Worm (Caenorhabditis elegans): ENCODE measurements around the gene T05A7.12.

Gene T05A7.12

ce11 chrII:4640748-4641147, 22.3 kb downstream of the T05A7.12 start:
- no peak for TF ChIP-seq C17E4.6 (GFP tag; IDR thresholded peaks at IDR 0.05)
- no peak for TF ChIP-seq F37B4.10 (GFP tag; IDR thresholded peaks at IDR 0.05)
- TF ChIP-seq nhr-80 (tag; optimal IDR thresholded peaks at IDR 0.05): no peak
- no peak for TF ChIP-seq F10E7.11 (tag; optimal IDR thresholded peaks at IDR 0.05)
- TF ChIP-seq zim-3 (tag; optimal IDR thresholded peaks at IDR 0.05): no peak
- TF ChIP-seq ztf-22 (GFP tag; optimal IDR thresholded peaks at IDR 0.05): no peak
- no peak for TF ChIP-seq ekl-4 (GFP tag; IDR thresholded peaks at IDR 0.05)
- no peak for TF ChIP-seq bed-1 (GFP tag; IDR thresholded peaks at IDR 0.05)

- no peak for TF ChIP-seq nfya-1 (tag; optimal IDR thresholded peaks at IDR 0.05; ENCODE audit: borderline replicate concordance, insufficient read depth)
- no peak for TF ChIP-seq lin-40 (tag; optimal IDR thresholded peaks at IDR 0.05)
These were observed 24.2 kb downstream of the T05A7.12 start for ce11 chrII:4638891-4639290.

ce11 chrII:4638241-4638640, 24.8 kb downstream of the T05A7.12 start, which contains the start of gene che-10:
Gene che-10, minus strand, starts transcription at chrII:4638341.
- no peak for TF ChIP-seq fkh-3 (tag; optimal IDR thresholded peaks at IDR 0.05)
- no peak for TF ChIP-seq ZK185.1 (tag; optimal IDR thresholded peaks at IDR 0.05; ENCODE audit: poor library complexity, severe bottlenecking)
- TF ChIP-seq Y53F4B.3 (GFP tag; IDR thresholded peaks at IDR 0.05): no peak
- TF ChIP-seq mcd-1 (GFP tag; IDR thresholded peaks at IDR 0.05): no peak
- TF ChIP-seq nhr-27 (tag; optimal IDR thresholded peaks at IDR 0.05): no peak
- no peak for TF ChIP-seq athp-1 (tag; optimal IDR thresholded peaks at IDR 0.05)
- no peak for TF ChIP-seq sea-2 (GFP tag; IDR thresholded peaks at IDR 0.05)
- no peak for TF ChIP-seq hlh-26 (GFP tag; conservative IDR thresholded peaks at IDR 0.05)
- no peak for TF ChIP-seq F49E8.2 (tag; optimal IDR thresholded peaks at IDR 0.05; ENCODE audit: insufficient read depth)
- TF ChIP-seq sdz-38 (tag; optimal IDR thresholded peaks at IDR 0.05): no peak
- TF ChIP-seq pha-4 (tag; optimal IDR thresholded peaks at IDR 0.05): no peak
- no peak for TF ChIP-seq pbrm-1 (GFP tag; IDR thresholded peaks at IDR 0.05)
- TF ChIP-seq nhr-179 (tag; optimal IDR thresholded peaks at IDR 0.05): no peak
- no peak for TF ChIP-seq F10E7.11 (tag; optimal IDR thresholded peaks at IDR 0.05)
- no peak for TF ChIP-seq let-526 (GFP tag; IDR thresholded peaks at IDR 0.05)
- no peak for TF ChIP-seq hmg-20 (GFP tag; IDR thresholded peaks at IDR 0.05)
- no peak for TF ChIP-seq nfya-1 (tag; optimal IDR thresholded peaks at IDR 0.05; ENCODE audit: borderline replicate concordance, insufficient read depth)
- no peak for TF ChIP-seq madf-3 (GFP tag; IDR thresholded peaks at IDR 0.05)
- no peak for TF ChIP-seq C17E4.6 (GFP tag; IDR thresholded peaks at IDR 0.05)
- TF ChIP-seq ceh-79 (tag; optimal IDR thresholded peaks at IDR 0.05): no peak

ce11 chrII:4631479-4631878, 31.6 kb downstream of the T05A7.12 start:
- no peak for TF ChIP-seq ztf-18 (tag; optimal IDR thresholded peaks at IDR 0.05)
- no peak for TF ChIP-seq lir-1 (GFP tag; conservative IDR thresholded peaks at IDR 0.05)
- TF ChIP-seq efl-1 (GFP tag; optimal IDR thresholded peaks at IDR 0.05): no peak
- no peak for TF ChIP-seq chd-7 (tag; optimal IDR thresholded peaks at IDR 0.05)
- TF ChIP-seq lin-26 (GFP tag; IDR thresholded peaks at IDR 0.05): no peak
- no peak for TF ChIP-seq tlf-1 (GFP tag; optimal IDR thresholded peaks at IDR 0.05)
- no peak for TF ChIP-seq zfh-2 (GFP tag; conservative IDR thresholded peaks at IDR 0.05)
- TF ChIP-seq dox-1 (GFP tag; IDR thresholded peaks at IDR 0.05): no peak
- TF ChIP-seq repo-1 (tag; optimal IDR thresholded peaks at IDR 0.05): no peak
- no peak for TF ChIP-seq egl-44 (GFP tag; IDR thresholded peaks at IDR 0.05)
- no peak for TF ChIP-seq lsy-27 (tag; optimal IDR thresholded peaks at IDR 0.05; ENCODE audit: borderline replicate concordance, insufficient read depth)
- TF ChIP-seq F57C9.4 (tag; optimal IDR thresholded peaks at IDR 0.05): no peak
- no peak for TF ChIP-seq dpff-1 (tag; optimal IDR thresholded peaks at IDR 0.05)
- TF ChIP-seq F52B5.7 (tag; optimal IDR thresholded peaks at IDR 0.05): no peak
- TF ChIP-seq snpc-1.3 (tag; optimal IDR thresholded peaks at IDR 0.05; ENCODE audit: insufficient read depth): no peak
- TF ChIP-seq lsl-1 (GFP tag; optimal IDR thresholded peaks at IDR 0.05): no peak
- no peak for TF ChIP-seq mxl-1 (tag; optimal IDR thresholded peaks at IDR 0.05)
- no peak for TF ChIP-seq nhr-120 (GFP tag; IDR thresholded peaks at IDR 0.05)
- TF ChIP-seq rec-8 (tag; optimal IDR thresholded peaks at IDR 0.05): no peak
